Fruit fly (Drosophila melanogaster) whole organism, embryonic: ENCODE measurements around the gene AMPdeam.
A peak's percentile ranks its signal among the peaks of the same experiment; 100 is the strongest.

Experiments
- BEAF-32 ChIP-seq: fragments of 200-800 bp; sonication (Bioruptor generic); optimal IDR thresholded peaks from 3 replicates; lab custom pipeline; 2017; ENCODE audit warnings: missing biosample characterization, missing genetic modification characterization, mild to moderate bottlenecking, moderate library complexity, missing genetic modification reagents
- CG10147 ChIP-seq: fragments of 200-800 bp; sonication (Bioruptor generic); optimal IDR thresholded peaks from 2 replicates; lab custom pipeline; 2019; ENCODE audit warnings: missing biosample characterization, mild to moderate bottlenecking, missing genetic modification characterization, moderate library complexity
- CG10321 ChIP-seq: fragments of 200-800 bp; sonication (Bioruptor generic); IDR thresholded peaks from 2 replicates; pipeline ENCODE4 v1.3.6; 2022; ENCODE audit warnings: missing biosample characterization, missing genetic modification characterization
- CG11560 ChIP-seq: fragments of 200-800 bp; sonication (Bioruptor generic); IDR thresholded peaks from 3 replicates; pipeline ENCODE4 v1.3.6; 2022; ENCODE audit warnings: missing biosample characterization, missing genetic modification characterization
- CG12155 ChIP-seq: fragments of 200-800 bp; sonication (Bioruptor generic); optimal IDR thresholded peaks from 3 replicates; lab custom pipeline; 2016; ENCODE audit warnings: missing biosample characterization, missing genetic modification characterization
- CG15514 ChIP-seq: fragments of 200-800 bp; sonication (Bioruptor generic); optimal IDR thresholded peaks from 3 replicates; lab custom pipeline; 2017; ENCODE audit warnings: missing biosample characterization, missing genetic modification characterization, mild to moderate bottlenecking, moderate library complexity, missing genetic modification reagents
- CG18599 ChIP-seq: fragments of 200-800 bp; sonication (Bioruptor generic); optimal IDR thresholded peaks from 3 replicates; lab custom pipeline; 2017; ENCODE audit warnings: missing biosample characterization, missing genetic modification characterization, mild to moderate bottlenecking, moderate library complexity, missing genetic modification reagents
- CG2199 ChIP-seq: fragments of 200-800 bp; sonication (Bioruptor generic); IDR thresholded peaks from 3 replicates; pipeline ENCODE4 v1.3.6; 2022; ENCODE audit warnings: missing biosample characterization, missing genetic modification characterization
- CG7839 ChIP-seq: fragments of 200-800 bp; sonication (Bioruptor generic); optimal IDR thresholded peaks from 3 replicates; lab custom pipeline; 2018; ENCODE audit warnings: missing biosample characterization, mild to moderate bottlenecking, missing genetic modification characterization, moderate library complexity
- CG8765 ChIP-seq: fragments of 200-800 bp; sonication (Bioruptor generic); IDR thresholded peaks from 2 replicates; pipeline ENCODE4 v1.3.6; 2022; ENCODE audit warnings: missing biosample characterization, missing genetic modification characterization
- CG8944 ChIP-seq: fragments of 200-800 bp; sonication (Bioruptor generic); optimal IDR thresholded peaks from 3 replicates; lab custom pipeline; 2016; ENCODE audit warnings: missing biosample characterization, missing genetic modification characterization
- Chrac-16 ChIP-seq: fragments of 200-800 bp; sonication (Bioruptor generic); optimal IDR thresholded peaks from 3 replicates; lab custom pipeline; 2016; ENCODE audit warnings: missing biosample characterization, missing genetic modification characterization
- Dek ChIP-seq: fragments of 200-800 bp; sonication (Bioruptor generic); optimal IDR thresholded peaks from 3 replicates; lab custom pipeline; 2019; ENCODE audit warnings: missing biosample characterization, mild to moderate bottlenecking, missing genetic modification characterization, moderate library complexity
- Dip3 ChIP-seq: fragments of 200-800 bp; sonication (Bioruptor generic); optimal IDR thresholded peaks from 3 replicates; lab custom pipeline; 2016; ENCODE audit warnings: missing biosample characterization, missing genetic modification characterization
- Ets65A ChIP-seq: fragments of 200-800 bp; sonication (Bioruptor generic); peaks from one replicate; lab custom pipeline; 2016; ENCODE audit warnings: missing biosample characterization, missing genetic modification characterization
- Gug ChIP-seq: fragments of 200-800 bp; sonication (Bioruptor generic); IDR thresholded peaks from 4 replicates; pipeline ENCODE4 v1.3.6; 2022; ENCODE audit warnings: missing biosample characterization, missing genetic modification characterization
- HLH3B ChIP-seq: fragments of 200-800 bp; sonication (Bioruptor generic); IDR thresholded peaks from 2 replicates; pipeline ENCODE4 v1.3.6; 2022; ENCODE audit warnings: missing biosample characterization, missing genetic modification characterization
- HLH54F ChIP-seq: fragments of 200-800 bp; sonication (Bioruptor generic); optimal IDR thresholded peaks from 3 replicates; lab custom pipeline; 2016; ENCODE audit warnings: missing biosample characterization, missing genetic modification characterization
- Hand ChIP-seq: fragments of 200-800 bp; sonication (Bioruptor generic); optimal IDR thresholded peaks from 2 replicates; lab custom pipeline; 2017; ENCODE audit warnings: mild to moderate bottlenecking, missing biosample characterization, missing genetic modification reagents, missing genetic modification characterization
- MBD-R2 ChIP-seq: fragments of 200-800 bp; sonication (Bioruptor generic); IDR thresholded peaks from 2 replicates; pipeline ENCODE4 v1.3.6; 2022; ENCODE audit warnings: missing biosample characterization, missing genetic modification characterization
- Pdp1 ChIP-seq, 2 experiments: fragments of 200-800 bp; sonication (Bioruptor generic); optimal IDR thresholded peaks; 3 replicates each; lab custom pipeline; 2016; ENCODE audit warnings: missing biosample characterization in 2 of 2, missing genetic modification characterization in 2 of 2, mild to moderate bottlenecking in 1 of 2, moderate library complexity in 1 of 2
- Rfx ChIP-seq: fragments of 200-800 bp; sonication (Bioruptor generic); IDR thresholded peaks from 2 replicates; pipeline ENCODE4 v1.3.6; 2022; ENCODE audit warnings: missing biosample characterization, missing genetic modification characterization
- Side ChIP-seq: fragments of 200-800 bp; sonication (Bioruptor generic); optimal IDR thresholded peaks from 2 replicates; lab custom pipeline; 2016; ENCODE audit warnings: missing biosample characterization, missing genetic modification characterization
- Sry-δ ChIP-seq: fragments of 200-800 bp; sonication (Bioruptor generic); optimal IDR thresholded peaks from 2 replicates; lab custom pipeline; 2016; ENCODE audit warnings: missing biosample characterization, missing genetic modification characterization
- Xbp1 ChIP-seq: fragments of 200-800 bp; sonication (Bioruptor generic); optimal IDR thresholded peaks from 3 replicates; lab custom pipeline; 2016; ENCODE audit warnings: missing biosample characterization, mild to moderate bottlenecking, missing genetic modification characterization
- Xrp1 ChIP-seq: fragments of 200-800 bp; sonication (Bioruptor generic); IDR thresholded peaks from 2 replicates; pipeline ENCODE4 v1.3.6; 2022; ENCODE audit warnings: missing biosample characterization, missing genetic modification characterization
- ap ChIP-seq: fragments of 200-800 bp; sonication (Bioruptor generic); IDR thresholded peaks from 2 replicates; pipeline ENCODE4 v1.3.6; 2022; ENCODE audit warnings: missing biosample characterization, missing genetic modification characterization
- bbx ChIP-seq: fragments of 200-800 bp; sonication (Bioruptor generic); IDR thresholded peaks from 2 replicates; pipeline ENCODE4 v1.3.6; 2022; ENCODE audit warnings: missing biosample characterization, missing genetic modification characterization; ENCODE audit not compliant: partially characterized antibody
- btn ChIP-seq: fragments of 200-800 bp; sonication (Bioruptor generic); optimal IDR thresholded peaks from 2 replicates; lab custom pipeline; 2016; ENCODE audit warnings: missing biosample characterization, missing genetic modification characterization
- cad ChIP-seq: fragments of >200 bp; optimal IDR thresholded peaks from 2 replicates; lab custom pipeline; 2017; ENCODE audit warnings: missing biosample characterization, missing genetic modification characterization
- chinmo ChIP-seq: fragments of 200-800 bp; sonication (Bioruptor generic); IDR thresholded peaks from 4 replicates; pipeline ENCODE4 v1.3.6; 2022; ENCODE audit warnings: missing biosample characterization, missing genetic modification characterization; ENCODE audit not compliant: partially characterized antibody
- crol ChIP-seq: fragments of 200-800 bp; sonication (Bioruptor generic); IDR thresholded peaks from 2 replicates; pipeline ENCODE4 v1.3.6; 2022; ENCODE audit warnings: missing biosample characterization, missing genetic modification characterization
- dmrt99B ChIP-seq: fragments of 200-800 bp; sonication (Bioruptor generic); optimal IDR thresholded peaks from 2 replicates; lab custom pipeline; 2018; ENCODE audit warnings: missing biosample characterization, mild to moderate bottlenecking, missing genetic modification characterization, moderate library complexity
- ftz-f1 ChIP-seq: fragments of 200-800 bp; sonication (Bioruptor generic); optimal IDR thresholded peaks from 2 replicates; lab custom pipeline; 2016; ENCODE audit warnings: missing biosample characterization, missing genetic modification characterization
- jing ChIP-seq: fragments of 200-800 bp; sonication (Bioruptor generic); optimal IDR thresholded peaks from 2 replicates; lab custom pipeline; 2018; ENCODE audit warnings: missing biosample characterization, mild to moderate bottlenecking, missing genetic modification characterization
- mirr ChIP-seq: fragments of 200-800 bp; sonication (Bioruptor generic); optimal IDR thresholded peaks from 3 replicates; lab custom pipeline; 2018; ENCODE audit warnings: missing biosample characterization, mild to moderate bottlenecking, missing genetic modification characterization
- nmo ChIP-seq: fragments of 200-800 bp; sonication (Bioruptor generic); optimal IDR thresholded peaks from 2 replicates; lab custom pipeline; 2018; ENCODE audit warnings: missing biosample characterization, mild to moderate bottlenecking, missing genetic modification characterization, moderate library complexity
- pan ChIP-seq, 4 experiments: fragments of >200 bp in 3 of 4; fragments of 200-800 bp in 1 of 4; sonication (Bioruptor generic) in 1 of 4; optimal IDR thresholded peaks in 3 of 4; IDR thresholded peaks in 1 of 4; 2 replicates each; pipeline versions ENCODE4 v1.3.6 to Lab custom; 2017 to 2022; ENCODE audit warnings: missing biosample characterization in 2 of 4, missing genetic modification characterization in 2 of 4, mixed read lengths in 1 of 4
- pb ChIP-seq: fragments of 200-800 bp; sonication (Bioruptor generic); optimal IDR thresholded peaks from 3 replicates; lab custom pipeline; 2016; ENCODE audit warnings: missing biosample characterization, missing genetic modification characterization
- sd ChIP-seq: fragments of 200-800 bp; sonication (Bioruptor generic); optimal IDR thresholded peaks from 3 replicates; lab custom pipeline; 2018; ENCODE audit warnings: missing biosample characterization, mild to moderate bottlenecking, missing genetic modification characterization, moderate library complexity
- sens ChIP-seq: fragments of 200-800 bp; sonication (Bioruptor generic); peaks from one replicate; lab custom pipeline; 2016; ENCODE audit warnings: missing biosample characterization, missing genetic modification characterization
- sob ChIP-seq: fragments of 200-800 bp; sonication (Bioruptor generic); IDR thresholded peaks from 2 replicates; pipeline ENCODE4 v1.3.6; 2022; ENCODE audit warnings: missing biosample characterization, missing genetic modification characterization
- sr ChIP-seq: fragments of 200-800 bp; sonication (Bioruptor generic); IDR thresholded peaks from 3 replicates; pipeline ENCODE4 v1.3.6; 2022; ENCODE audit warnings: missing biosample characterization, missing genetic modification characterization
- sug ChIP-seq: fragments of 200-800 bp; optimal IDR thresholded peaks from 2 replicates; lab custom pipeline; 2019; ENCODE audit warnings: missing biosample characterization, mild to moderate bottlenecking, missing genetic modification characterization, moderate library complexity
- tll ChIP-seq, 2 experiments: fragments of 200-800 bp in 1 of 2; fragments of >200 bp in 1 of 2; sonication (Bioruptor generic) in 1 of 2; optimal IDR thresholded peaks; 2 replicates each; lab custom pipeline; 2017 to 2019; ENCODE audit warnings: missing biosample characterization in 2 of 2, missing genetic modification characterization in 2 of 2, mild to moderate bottlenecking in 1 of 2, moderate library complexity in 1 of 2
- vfl ChIP-seq: fragments of 200-800 bp; sonication (Bioruptor generic); optimal IDR thresholded peaks from 2 replicates; lab custom pipeline; 2016; ENCODE audit warnings: missing biosample characterization, missing genetic modification characterization

The AMPdeam gene

dm6 chrX:13821775-13822493 lies 23.7 kb downstream of the AMPdeam start, which contains the start of gene Clic (continued):
- 0 out of 2 replicates have a peak, but pooled peaks have one; percentile 14 for TF ChIP-seq CG10321
- TF ChIP-seq crol = peak; percentile 8; the same call in 1 of the 2 replicates
- no peak for TF ChIP-seq pb (GFP tag; lab: Kevin White, UChicago)
- peak; percentile 51; the same call in 1 of the 2 replicates for TF ChIP-seq sob (GFP tag; lab: Robert Waterston, UW)
- TF ChIP-seq Sry-δ (GFP tag; lab: Kevin White, UChicago) = peak; percentile 13
- no peak for TF ChIP-seq btn
- TF ChIP-seq Dip3 (GFP tag; lab: Kevin White, UChicago) = no peak
- TF ChIP-seq CG10147 (GFP tag; lab: Kevin White, UChicago) = no peak
- TF ChIP-seq Rfx (GFP tag; lab: Robert Waterston, UW) = peak; percentile 36; the same call in 1 of the 2 replicates
- peak; percentile 39 for TF ChIP-seq mirr (GFP tag; lab: Kevin White, UChicago)
- TF ChIP-seq CG12155 (GFP tag; lab: Kevin White, UChicago) = no peak
- peak; percentile 60 for TF ChIP-seq bbx (GFP tag; lab: Robert Waterston, UW)
- TF ChIP-seq HLH3B (GFP tag; lab: Robert Waterston, UW) = peak; percentile 15; the same call in 1 of the 2 replicates
- 0 out of 3 replicates have a peak, but pooled peaks have one; percentile 4 for TF ChIP-seq sr
- no peak for TF ChIP-seq CG8944 (GFP tag; lab: Kevin White, UChicago)
- peak; percentile 13 for TF ChIP-seq vfl (GFP tag; lab: Kevin White, UChicago)
- no peak for TF ChIP-seq cad (GFP tag; lab: Kevin White, UChicago)
- TF ChIP-seq BEAF-32 (GFP tag; lab: Kevin White, UChicago) = peak; percentile 33
- TF ChIP-seq HLH54F (GFP tag; lab: Kevin White, UChicago) = peak; percentile 0
- peak; percentile 37 for TF ChIP-seq CG15514 (GFP tag; lab: Kevin White, UChicago)
- no peak for TF ChIP-seq ftz-f1 (GFP tag; lab: Kevin White, UChicago)
- peak; percentile 7; the same call in 1 of the 2 replicates for TF ChIP-seq MBD-R2 (GFP tag; lab: Robert Waterston, UW)
- TF ChIP-seq dmrt99B = no peak
- TF ChIP-seq, all 482 proteins: peak for 129

DNA sequence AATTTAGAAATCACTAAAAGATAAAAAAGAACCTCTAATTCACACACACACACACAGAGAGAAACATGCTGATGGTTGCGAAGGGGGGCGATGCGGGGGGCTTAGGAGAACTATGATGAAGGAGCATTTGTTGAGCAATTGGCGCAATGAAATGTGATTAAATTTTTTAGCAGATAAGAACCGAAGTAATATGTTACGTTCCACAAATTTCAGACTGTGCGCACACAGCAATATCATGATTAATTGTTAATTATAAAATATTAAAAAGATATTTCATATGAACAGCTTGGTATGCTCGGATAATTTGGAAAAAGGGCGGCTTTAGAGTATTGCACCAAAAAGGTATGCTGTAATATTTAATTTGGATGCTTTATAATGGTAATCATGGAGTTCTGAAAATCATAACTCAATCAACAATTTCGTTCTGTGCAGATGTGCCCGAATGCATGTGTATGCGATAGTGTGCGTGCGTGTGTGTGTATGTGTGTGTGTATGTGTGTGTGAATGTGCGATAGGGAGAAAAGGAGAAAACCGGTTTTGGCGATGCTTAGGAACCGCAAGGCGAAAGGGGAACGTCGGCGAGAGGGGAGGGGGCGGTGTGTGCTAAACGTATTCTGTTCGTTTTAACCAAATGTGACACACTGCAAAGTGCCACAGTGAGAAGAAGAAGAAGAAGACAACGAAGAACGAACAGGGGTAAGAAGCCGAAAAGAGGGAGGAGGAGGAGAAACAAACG lies 24.5 kb downstream of the AMPdeam start:
- no peak for TF ChIP-seq Side (GFP tag; lab: Kevin White, UChicago)
- peak; percentile 11 for TF ChIP-seq sug (tag; lab: Kevin White, UChicago)
- no peak for TF ChIP-seq Hand
- no peak for TF ChIP-seq CG11560 (tag; lab: Robert Waterston, UW)
- TF ChIP-seq CG7839 (tag; lab: Kevin White, UChicago) = no peak
- peak in 1 of 2 experiments; percentile 20 for TF ChIP-seq Pdp1 (GFP tag; optimal IDR thresholded peaks at IDR 0.05; lab: Kevin White, UChicago)
- peak; percentile 86 for TF ChIP-seq sd (tag; lab: Kevin White, UChicago)
- no peak for TF ChIP-seq CG8765
- no peak for TF ChIP-seq ap (GFP tag; lab: Robert Waterston, UW)
- peak; percentile 0 for TF ChIP-seq nmo (GFP tag; lab: Kevin White, UChicago)
- TF ChIP-seq sens (GFP tag; lab: Kevin White, UChicago) = peak; percentile 73
- no peak for TF ChIP-seq Chrac-16 (GFP tag; lab: Kevin White, UChicago)
- TF ChIP-seq Ets65A = no peak
- 0 out of 4 replicates have a peak, but pooled peaks have one; percentile 51 for TF ChIP-seq chinmo
- TF ChIP-seq Dek (tag; lab: Kevin White, UChicago) = no peak
- TF ChIP-seq MBD-R2 (GFP tag; lab: Robert Waterston, UW) = no peak
- TF ChIP-seq tll (GFP tag; optimal IDR thresholded peaks at IDR 0.05; lab: Kevin White, UChicago) = no peak
- TF ChIP-seq pan (optimal IDR thresholded peaks at IDR 0.05; lab: Kevin White, UChicago) = no peak
- peak in 1 of 2 experiments; percentile 14 for TF ChIP-seq pan (GFP tag; optimal IDR thresholded peaks at IDR 0.05 in 1 of 2, IDR thresholded peaks at IDR 0.05 in 1 of 2)
- TF ChIP-seq CG2199 (GFP tag; lab: Robert Waterston, UW) = 0 out of 3 replicates have a peak, but pooled peaks have one; percentile 29
- TF ChIP-seq Gug (GFP tag; lab: Robert Waterston, UW) = no peak
- TF ChIP-seq jing (GFP tag; lab: Kevin White, UChicago) = no peak
- TF ChIP-seq CG18599 (GFP tag; lab: Kevin White, UChicago) = no peak
- 0 out of 2 replicates have a peak, but pooled peaks have one; percentile 13 for TF ChIP-seq Xrp1
- TF ChIP-seq Xbp1 (GFP tag; lab: Kevin White, UChicago) = no peak
